Fruit fly (Drosophila melanogaster) whole organism: Measurements from ENCODE around the gene CG9386.
A peak's percentile ranks its signal among the peaks of the same experiment; 100 is the strongest.

Source experiments
- CG8478 ChIP-seq: fragments of >200 bp; optimal IDR thresholded peaks from 2 replicates; lab custom pipeline; 2018; ENCODE audit warnings: inconsistent platforms
- Dll ChIP-seq: fragments of >200 bp; optimal IDR thresholded peaks from 2 replicates; lab custom pipeline; 2017
- EcR ChIP-seq, 2 experiments: fragments of >200 bp; optimal IDR thresholded peaks; 2 replicates each; lab custom pipeline; 2017; ENCODE audit warnings: missing biosample characterization in 2 of 2, missing genetic modification characterization in 2 of 2, missing genetic modification reagents in 2 of 2
- pan ChIP-seq: fragments of >200 bp; optimal IDR thresholded peaks from 2 replicates; lab custom pipeline; 2017
- psq ChIP-seq: fragments of >200 bp; optimal IDR thresholded peaks from 2 replicates; lab custom pipeline; 2017
- usp ChIP-seq: fragments of >200 bp; optimal IDR thresholded peaks from 2 replicates; lab custom pipeline; 2017; ENCODE audit warnings: missing biosample characterization, missing genetic modification characterization, mixed read lengths

CG9386 gene

dm6 chr3R:9527907-9528842 is 27.0 kb downstream of the CG9386 start:
- TF ChIP-seq Dll (lab: Kevin White, UChicago): no peak
- no peak for TF ChIP-seq CG8478 (lab: Kevin White, UChicago)
- no peak for TF ChIP-seq pan (lab: Kevin White, UChicago)
- no peak for TF ChIP-seq psq (lab: Kevin White, UChicago)
- no peak for TF ChIP-seq usp (GFP tag; lab: Kevin White, UChicago)
- TF ChIP-seq EcR (GFP tag; optimal IDR thresholded peaks at IDR 0.05; lab: Kevin White, UChicago): no peak

dm6 chr3R:9516400-9516852 is 38.8 kb downstream of the CG9386 start:
- no peak for TF ChIP-seq psq (lab: Kevin White, UChicago)
- no peak for TF ChIP-seq Dll (lab: Kevin White, UChicago)
- no peak for TF ChIP-seq pan (lab: Kevin White, UChicago)
- TF ChIP-seq usp (GFP tag; lab: Kevin White, UChicago): no peak
- TF ChIP-seq EcR (GFP tag; optimal IDR thresholded peaks at IDR 0.05; lab: Kevin White, UChicago): no peak
- no peak for TF ChIP-seq CG8478 (lab: Kevin White, UChicago)

- TF ChIP-seq Dll (lab: Kevin White, UChicago): no peak
Observed at dm6 chr3R:9515860-9516344, 39.3 kb downstream of the CG9386 start, which contains the start of the genes mRpL47, CG8176 and Kdm3. Gene mRpL47 (minus strand): TSS chr3R:9515908. Gene CG8176 (plus strand): TSS chr3R:9516007. Gene Kdm3 (plus strand): TSS chr3R:9516007.

dm6 chr3R:9513052-9513420 is 42.2 kb downstream of the CG9386 start, which contains the start of the genes Ras85D and Rlb1:
Gene Ras85D (minus strand): TSS chr3R:9513067.
Gene Rlb1 (plus strand): TSS chr3R:9513327.
- TF ChIP-seq CG8478 (lab: Kevin White, UChicago): no peak
- no peak for TF ChIP-seq EcR (GFP tag; optimal IDR thresholded peaks at IDR 0.05; lab: Kevin White, UChicago)
- no peak for TF ChIP-seq pan (lab: Kevin White, UChicago)
- no peak for TF ChIP-seq usp (GFP tag; lab: Kevin White, UChicago)
- TF ChIP-seq psq (lab: Kevin White, UChicago): no peak
- no peak for TF ChIP-seq Dll (lab: Kevin White, UChicago)

dm6 chr3R:9512193-9513051 is 42.8 kb downstream of the CG9386 start:
- TF ChIP-seq EcR (GFP tag; optimal IDR thresholded peaks at IDR 0.05; lab: Kevin White, UChicago): peak in 1 of 2 experiments; percentile 12
- peak; percentile 61 for TF ChIP-seq Dll (lab: Kevin White, UChicago)
- TF ChIP-seq CG8478 (lab: Kevin White, UChicago): no peak
- TF ChIP-seq psq (lab: Kevin White, UChicago): no peak

- TF ChIP-seq usp (GFP tag; lab: Kevin White, UChicago) (no peak), CG8478 (lab: Kevin White, UChicago) (no peak), Dll (lab: Kevin White, UChicago) (no peak), pan (lab: Kevin White, UChicago) (no peak), psq (lab: Kevin White, UChicago) (no peak), EcR (GFP tag; optimal IDR thresholded peaks at IDR 0.05; lab: Kevin White, UChicago) (no peak)
Observed at dm6 chr3R:9510070-9510518, 45.1 kb downstream of the CG9386 start, which contains the start of gene rump. Gene rump (minus strand): TSS chr3R:9510324.

- TF ChIP-seq Dll (lab: Kevin White, UChicago) (no peak), psq (lab: Kevin White, UChicago) (no peak), usp (GFP tag; lab: Kevin White, UChicago) (no peak), pan (lab: Kevin White, UChicago) (no peak), EcR (GFP tag; optimal IDR thresholded peaks at IDR 0.05; lab: Kevin White, UChicago) (no peak), CG8478 (lab: Kevin White, UChicago) (no peak)
Observed at dm6 chr3R:9504355-9504754, 50.9 kb downstream of the CG9386 start, which contains the start of gene CG8149. Gene CG8149 (plus strand): TSS chr3R:9504656.
